Worm (Caenorhabditis elegans) whole organism, late embryonic: ENCODE measurements around the gene fln-1.

Experiments
- K02D7.2 ChIP-seq: sonication (generic microtip); optimal IDR thresholded peaks from 2 replicates; lab custom pipeline; 2017; ENCODE audit warnings: mild to moderate bottlenecking, missing genetic modification characterization, missing compliant biosample characterization
- T23F11.4 ChIP-seq: fragments of 200-800 bp; sonication (Bioruptor generic); optimal IDR thresholded peaks from 2 replicates; lab custom pipeline; 2018; ENCODE audit warnings: mild to moderate bottlenecking, missing genetic modification characterization, missing compliant biosample characterization
- ceh-18 ChIP-seq: sonication (generic microtip); optimal IDR thresholded peaks from 2 replicates; lab custom pipeline; 2016; ENCODE audit warnings: missing genetic modification characterization, missing compliant biosample characterization
- ceh-31 ChIP-seq: sonication (generic microtip); optimal IDR thresholded peaks from 2 replicates; lab custom pipeline; 2016; ENCODE audit warnings: missing genetic modification characterization, missing compliant biosample characterization
- dmd-4 ChIP-seq: sonication (generic microtip); optimal IDR thresholded peaks from 2 replicates; lab custom pipeline; 2016; ENCODE audit warnings: borderline replicate concordance, missing genetic modification characterization, missing compliant biosample characterization
- elt-4 ChIP-seq: sonication (generic microtip); optimal IDR thresholded peaks from 2 replicates; lab custom pipeline; 2016; ENCODE audit warnings: missing genetic modification characterization, missing compliant biosample characterization
- eyg-1 ChIP-seq: sonication (generic microtip); optimal IDR thresholded peaks from 2 replicates; lab custom pipeline; 2016; ENCODE audit warnings: missing genotype, missing genetic modification characterization, missing compliant biosample characterization
- pag-3 ChIP-seq: sonication (generic microtip); optimal IDR thresholded peaks from 2 replicates; lab custom pipeline; 2016; ENCODE audit warnings: missing compliant biosample characterization, missing genetic modification characterization, borderline replicate concordance
- pha-4 ChIP-seq: fragments of 150-350 bp; optimal IDR thresholded peaks from 2 replicates; lab custom pipeline; 2018; ENCODE audit warnings: missing biosample characterization, missing genetic modification reagents, missing genetic modification characterization
- ref-2 ChIP-seq: sonication (generic microtip); optimal IDR thresholded peaks from 2 replicates; lab custom pipeline; 2016; ENCODE audit warnings: missing genetic modification characterization, missing compliant biosample characterization
- sox-2 ChIP-seq: fragments of 200-800 bp; sonication (Bioruptor generic); IDR thresholded peaks from 2 replicates; pipeline ENCODE4 v1.3.6; 2022; ENCODE audit warnings: missing genetic modification reagents, missing genetic modification characterization, missing compliant biosample characterization
- sox-4 ChIP-seq: sonication (generic microtip); optimal IDR thresholded peaks from 2 replicates; lab custom pipeline; 2017; ENCODE audit warnings: mild to moderate bottlenecking, missing genetic modification characterization, inconsistent platforms, missing compliant biosample characterization
- unc-86 ChIP-seq: sonication (generic microtip); optimal IDR thresholded peaks from 2 replicates; lab custom pipeline; 2016; ENCODE audit warnings: missing genetic modification characterization, missing compliant biosample characterization
- zip-5 ChIP-seq: sonication (generic microtip); optimal IDR thresholded peaks from 2 replicates; lab custom pipeline; 2016; ENCODE audit warnings: missing genetic modification characterization, missing compliant biosample characterization

- no peak for TF ChIP-seq ref-2 (tag; lab: Kevin White, UChicago)
- TF ChIP-seq dmd-4 (tag; lab: Kevin White, UChicago): no peak
- TF ChIP-seq sox-4 (tag; lab: Kevin White, UChicago): no peak
- no peak for TF ChIP-seq eyg-1 (tag; lab: Kevin White, UChicago)
- no peak for TF ChIP-seq zip-5 (tag; lab: Kevin White, UChicago)
- TF ChIP-seq T23F11.4 (GFP tag; lab: Kevin White, UChicago): no peak
- TF ChIP-seq ceh-31: no peak
- no peak for TF ChIP-seq unc-86
- no peak for TF ChIP-seq pag-3 (tag; lab: Kevin White, UChicago)
- TF ChIP-seq K02D7.2 (tag; lab: Kevin White, UChicago): no peak
- no peak for TF ChIP-seq sox-2 (GFP tag; lab: Robert Waterston, UW)
- TF ChIP-seq pha-4 (tag; lab: Kevin White, UChicago): no peak
- no peak for TF ChIP-seq elt-4 (tag; lab: Kevin White, UChicago)
- TF ChIP-seq ceh-18: no peak
Observed at ce11 chrIV:373963-374362, 1.9 kb downstream of the fln-1 start.
